Worm (Caenorhabditis elegans) whole organism, L4 larva: ENCODE results near the gene del-10.
A peak's percentile ranks its signal among the peaks of the same experiment; 100 is the strongest.

Source experiments
- F10B5.3 ChIP-seq: sonication (generic microtip); optimal IDR thresholded peaks from 2 replicates; lab custom pipeline; 2016; ENCODE audit warnings: mild to moderate bottlenecking, missing genetic modification characterization, missing compliant biosample characterization
- F37D6.2 ChIP-seq: sonication (generic microtip); optimal IDR thresholded peaks from 2 replicates; lab custom pipeline; 2016; ENCODE audit warnings: mild to moderate bottlenecking, missing genetic modification characterization, missing compliant biosample characterization
- F49E8.2 ChIP-seq: sonication (generic microtip); optimal IDR thresholded peaks from 2 replicates; lab custom pipeline; 2016; ENCODE audit warnings: missing compliant biosample characterization, mild to moderate bottlenecking, missing genetic modification characterization, borderline replicate concordance
- R02D3.7 ChIP-seq: fragments of 150-350 bp; sonication (generic microtip); optimal IDR thresholded peaks from 3 replicates; lab custom pipeline; 2014; ENCODE audit warnings: missing biosample characterization, missing genetic modification characterization
- T26A8.4 ChIP-seq: fragments of 200-800 bp; sonication (Bioruptor generic); IDR thresholded peaks from 2 replicates; pipeline ENCODE4 v1.3.6; 2022; ENCODE audit warnings: missing genetic modification characterization, missing compliant biosample characterization
- Y48G9A.11 ChIP-seq: fragments of 200-800 bp; sonication (Bioruptor generic); IDR thresholded peaks from 2 replicates; pipeline ENCODE4 v1.3.6; 2022; ENCODE audit warnings: missing genetic modification reagents, missing genetic modification characterization, missing compliant biosample characterization
- ama-1 ChIP-seq: fragments of 150-350 bp; optimal IDR thresholded peaks from 2 replicates; lab custom pipeline; 2014; ENCODE audit warnings: inconsistent platforms, mixed read lengths
- ceh-32 ChIP-seq: sonication (generic microtip); optimal IDR thresholded peaks from 2 replicates; lab custom pipeline; 2016; ENCODE audit warnings: mild to moderate bottlenecking, missing genetic modification characterization, missing compliant biosample characterization; ENCODE audit not compliant: poor library complexity
- cey-2 ChIP-seq: sonication (generic microtip); optimal IDR thresholded peaks from 3 replicates; lab custom pipeline; 2017; ENCODE audit warnings: missing genetic modification characterization, mild to moderate bottlenecking, missing compliant biosample characterization, antibody characterized with exemption, borderline replicate concordance; ENCODE audit not compliant: insufficient read depth
- ctbp-1 ChIP-seq: fragments of 200-800 bp; sonication (Bioruptor generic); IDR thresholded peaks from 2 replicates; pipeline ENCODE4 v1.3.6; 2022; ENCODE audit warnings: missing genetic modification reagents, missing genetic modification characterization, missing compliant biosample characterization
- dmd-6 ChIP-seq: fragments of 200-800 bp; sonication (Bioruptor generic); IDR thresholded peaks from 2 replicates; pipeline ENCODE4 v1.3.6; 2022; ENCODE audit warnings: missing genetic modification reagents, missing genetic modification characterization, missing compliant biosample characterization
- egl-27 ChIP-seq: sonication (generic microtip); optimal IDR thresholded peaks from 3 replicates; lab custom pipeline; 2017; ENCODE audit warnings: missing biosample characterization, missing genetic modification reagents, missing genetic modification characterization
- fkh-10 ChIP-seq: fragments of 150-350 bp; optimal IDR thresholded peaks from 2 replicates; lab custom pipeline; 2014; ENCODE audit warnings: missing biosample characterization, missing genetic modification reagents, missing genetic modification characterization
- fos-1 ChIP-seq: fragments of 150-350 bp; optimal IDR thresholded peaks from 2 replicates; lab custom pipeline; 2014; ENCODE audit warnings: missing biosample characterization, missing genetic modification characterization
- lin-39 ChIP-seq: fragments of 150-350 bp; optimal IDR thresholded peaks from 2 replicates; lab custom pipeline; 2014; ENCODE audit warnings: missing biosample characterization, missing genetic modification reagents, missing genetic modification characterization
- lsy-2 ChIP-seq, 2 experiments: fragments of 150-350 bp in 1 of 2; sonication (generic microtip) in 1 of 2; optimal IDR thresholded peaks; 2 replicates each; lab custom pipeline; 2014 to 2017; ENCODE audit warnings: missing biosample characterization in 2 of 2, missing genetic modification characterization in 2 of 2
- mes-2 ChIP-seq: sonication (generic microtip); optimal IDR thresholded peaks from 2 replicates; lab custom pipeline; 2016; ENCODE audit warnings: missing genotype, mild to moderate bottlenecking, missing genetic modification characterization, missing compliant biosample characterization; ENCODE audit not compliant: poor library complexity, severe bottlenecking
- nhr-10 ChIP-seq: fragments of 150-350 bp; optimal IDR thresholded peaks from 2 replicates; lab custom pipeline; 2014; ENCODE audit warnings: missing biosample characterization, missing genetic modification characterization
- nhr-102 ChIP-seq: sonication (generic microtip); optimal IDR thresholded peaks from 2 replicates; lab custom pipeline; 2016; ENCODE audit warnings: mild to moderate bottlenecking, missing genetic modification characterization, moderate library complexity, missing compliant biosample characterization
- nhr-25 ChIP-seq: sonication (generic microtip); optimal IDR thresholded peaks from 2 replicates; lab custom pipeline; 2017; ENCODE audit warnings: missing genetic modification characterization, mild to moderate bottlenecking, missing compliant biosample characterization, antibody characterized with exemption, moderate library complexity, borderline replicate concordance; ENCODE audit not compliant: insufficient read depth
- nhr-28 ChIP-seq: fragments of 150-350 bp; optimal IDR thresholded peaks from 2 replicates; lab custom pipeline; 2014; ENCODE audit warnings: missing biosample characterization, missing genetic modification characterization
- nhr-41 ChIP-seq: fragments of 200-800 bp; sonication (Bioruptor generic); IDR thresholded peaks from 2 replicates; pipeline ENCODE4 v1.3.6; 2022; ENCODE audit warnings: missing genetic modification reagents, missing genetic modification characterization, missing compliant biosample characterization
- nhr-6 ChIP-seq: fragments of 150-350 bp; optimal IDR thresholded peaks from 2 replicates; lab custom pipeline; 2014; ENCODE audit warnings: missing biosample characterization, missing genetic modification characterization
- pha-4 ChIP-seq, 2 experiments: fragments of 150-350 bp in 1 of 2; fragments of 200-800 bp in 1 of 2; sonication (Bioruptor generic) in 1 of 2; IDR thresholded peaks in 1 of 2; optimal IDR thresholded peaks in 1 of 2; 2 replicates each; pipeline versions ENCODE4 v1.3.6 to Lab custom; 2014 to 2022; ENCODE audit warnings: missing genetic modification characterization in 2 of 2, missing genetic modification reagents in 2 of 2, missing biosample characterization in 1 of 2, missing compliant biosample characterization in 1 of 2
- saeg-2 ChIP-seq: fragments of 200-800 bp; sonication (Bioruptor generic); IDR thresholded peaks from 2 replicates; pipeline ENCODE4 v1.3.6; 2022; ENCODE audit warnings: missing genetic modification reagents, missing genetic modification characterization, missing compliant biosample characterization
- set-16 ChIP-seq: fragments of 200-800 bp; sonication (Bioruptor generic); IDR thresholded peaks from 2 replicates; pipeline ENCODE4 v1.3.6; 2022; ENCODE audit warnings: missing genetic modification reagents, missing genetic modification characterization, missing compliant biosample characterization
- tra-1 ChIP-seq: fragments of 200-800 bp; sonication (Bioruptor generic); IDR thresholded peaks from 2 replicates; pipeline ENCODE4 v1.3.6; 2022; ENCODE audit warnings: missing genetic modification reagents, missing genetic modification characterization, missing compliant biosample characterization
- unc-130 ChIP-seq: sonication (generic microtip); optimal IDR thresholded peaks from 2 replicates; lab custom pipeline; 2016; ENCODE audit warnings: missing genetic modification reagents, missing genetic modification characterization, missing compliant biosample characterization
- unc-39 ChIP-seq: sonication (generic microtip); optimal IDR thresholded peaks from 2 replicates; lab custom pipeline; 2017; ENCODE audit warnings: missing biosample characterization, missing genetic modification characterization
- unc-62 ChIP-seq, 3 experiments: fragments of 150-350 bp in 1 of 3; sonication (generic microtip); optimal IDR thresholded peaks in 2 of 3; peaks in 1 of 3; 1 replicate in 1 of 3; 2 replicates in 2 of 3; lab custom pipeline; 2014 to 2017; ENCODE audit warnings: missing biosample characterization in 3 of 3, missing genetic modification characterization in 3 of 3, missing genetic modification reagents in 3 of 3, missing genotype in 1 of 3
- zfp-3 ChIP-seq: fragments of 200-800 bp; sonication (Bioruptor generic); conservative IDR thresholded peaks from 2 replicates; pipeline ENCODE4 v1.3.6; 2022; ENCODE audit warnings: missing genetic modification reagents, missing genetic modification characterization, missing compliant biosample characterization
- ztf-11 ChIP-seq: fragments of 150-350 bp; optimal IDR thresholded peaks from 2 replicates; lab custom pipeline; 2014; ENCODE audit warnings: missing biosample characterization, missing genetic modification characterization
- ztf-7 ChIP-seq: fragments of 150-350 bp; optimal IDR thresholded peaks from 2 replicates; lab custom pipeline; 2014; ENCODE audit warnings: missing biosample characterization, missing genetic modification characterization

The del-10 gene

DNA sequence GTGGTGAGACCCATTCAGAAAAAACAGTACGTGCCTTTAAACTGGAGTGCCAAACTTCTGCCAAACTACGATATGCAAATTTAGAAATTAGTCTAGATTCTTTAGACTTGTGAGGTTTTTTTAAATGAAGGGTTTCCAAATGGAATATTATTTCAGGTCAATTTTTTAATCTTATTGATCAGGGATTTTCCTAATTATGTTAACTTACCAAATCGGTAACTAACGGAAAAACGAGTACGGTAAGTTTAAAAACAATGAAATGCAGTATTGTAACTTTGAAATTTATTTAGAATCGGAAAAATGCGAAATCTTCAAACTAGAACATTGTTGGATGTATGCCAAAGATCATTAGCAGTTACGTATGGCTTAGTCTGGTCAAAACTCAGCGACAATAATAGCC lies 34.4 kb upstream of the del-10 start, which contains the start of gene C56E6.7:
TSS of gene C56E6.7 (plus strand) at position 301 of the 400 bp plus-strand sequence.
- TF ChIP-seq tra-1 (GFP tag; lab: Robert Waterston, UW), result no peak
- TF ChIP-seq egl-27 (tag; lab: Kevin White, UChicago), result no peak
- no peak for TF ChIP-seq ztf-7 (tag; lab: Kevin White, UChicago)
- no peak for TF ChIP-seq Y48G9A.11 (GFP tag; lab: Robert Waterston, UW)
- TF ChIP-seq pha-4 (GFP tag; IDR thresholded peaks at IDR 0.05; lab: Robert Waterston, UW), result no peak
- TF ChIP-seq pha-4 (tag; optimal IDR thresholded peaks at IDR 0.05; lab: Kevin White, UChicago), result no peak
- no peak for TF ChIP-seq ceh-32

DNA sequence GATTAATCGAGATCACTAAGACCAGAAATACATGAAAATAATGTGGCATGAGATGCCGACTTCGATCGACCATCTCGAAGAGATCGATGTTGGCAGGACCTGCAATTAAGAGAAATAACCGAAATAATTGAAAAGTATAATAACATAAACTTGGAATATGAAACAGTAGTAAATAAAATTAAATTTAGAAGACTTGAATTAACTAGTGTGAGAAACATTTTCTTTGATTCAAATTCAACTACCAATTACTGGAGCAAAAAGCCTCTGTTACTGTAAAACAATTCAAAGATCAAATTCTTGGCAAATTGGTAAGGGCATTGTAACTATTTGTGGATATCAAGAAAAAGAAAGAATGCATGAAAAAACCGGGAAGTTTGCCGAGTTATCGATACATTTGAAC lies 32.0 kb upstream of the del-10 start, which contains the start of gene R05G9R.1:
TSS of gene R05G9R.1 (minus strand) at position 101 of the 400 bp plus-strand sequence.
- TF ChIP-seq nhr-28 (no peak), nhr-41 (GFP tag; lab: Robert Waterston, UW) (no peak), R02D3.7 (no peak), lin-39 (tag; lab: Kevin White, UChicago) (no peak), F37D6.2 (tag; lab: Kevin White, UChicago) (no peak), ctbp-1 (no peak)

DNA sequence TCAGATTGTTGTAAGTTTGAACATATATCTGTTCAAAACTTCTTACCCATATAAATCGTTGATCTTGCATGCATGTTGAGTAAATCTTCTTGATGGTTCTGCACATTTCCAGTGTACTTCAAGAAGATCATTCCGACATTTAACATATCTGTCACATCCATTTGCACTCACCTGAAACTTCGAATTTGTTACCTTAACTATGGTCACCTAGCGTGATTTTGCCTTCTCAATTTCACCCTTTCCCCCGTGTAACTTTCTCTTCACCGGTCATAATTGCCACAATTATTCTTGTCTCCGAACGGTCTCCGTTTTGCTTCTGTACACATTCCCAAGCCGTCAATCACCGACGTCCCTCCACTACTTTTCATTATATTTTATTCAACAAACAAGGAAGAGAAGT lies 31.4 kb upstream of the del-10 start:
- TF ChIP-seq ama-1 (lab: Kevin White, UChicago) (no peak), unc-62 (GFP tag; optimal IDR thresholded peaks at IDR 0.05 in 1 of 2; lab: Kevin White, UChicago) (peak in 1 of 2 experiments; percentile 94), unc-62 (tag; optimal IDR thresholded peaks at IDR 0.05; lab: Kevin White, UChicago) (no peak)

DNA sequence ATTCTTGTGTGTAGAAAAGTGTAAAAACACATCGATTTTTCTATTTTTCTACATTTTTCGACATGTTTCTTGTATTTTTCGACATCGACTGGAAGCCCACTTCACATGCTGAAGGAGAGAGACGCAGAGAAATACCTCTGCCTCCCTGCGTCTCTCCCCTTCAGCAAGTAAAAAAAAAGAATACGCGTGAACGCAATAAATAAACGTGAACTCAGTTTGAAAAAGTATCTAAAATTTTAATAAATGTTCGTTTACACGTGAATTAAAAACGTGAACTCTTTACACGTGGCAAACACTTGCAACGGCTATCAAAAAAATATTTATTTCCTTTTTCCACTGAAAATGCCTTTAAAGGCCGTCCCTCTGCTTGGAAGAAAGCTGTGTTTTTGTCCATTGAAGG lies 20.9 kb upstream of the del-10 start, which contains the start of gene R05G9.1:
TSS of gene R05G9.1 (plus strand) at position 343 of the 400 bp plus-strand sequence.
- TF ChIP-seq cey-2 (tag; lab: Kevin White, UChicago) (no peak), F10B5.3 (tag; lab: Kevin White, UChicago) (no peak), nhr-25 (no peak), saeg-2 (no peak), unc-130 (GFP tag; lab: Kevin White, UChicago) (no peak)
- TF ChIP-seq, all 104 proteins: peak for 0

DNA sequence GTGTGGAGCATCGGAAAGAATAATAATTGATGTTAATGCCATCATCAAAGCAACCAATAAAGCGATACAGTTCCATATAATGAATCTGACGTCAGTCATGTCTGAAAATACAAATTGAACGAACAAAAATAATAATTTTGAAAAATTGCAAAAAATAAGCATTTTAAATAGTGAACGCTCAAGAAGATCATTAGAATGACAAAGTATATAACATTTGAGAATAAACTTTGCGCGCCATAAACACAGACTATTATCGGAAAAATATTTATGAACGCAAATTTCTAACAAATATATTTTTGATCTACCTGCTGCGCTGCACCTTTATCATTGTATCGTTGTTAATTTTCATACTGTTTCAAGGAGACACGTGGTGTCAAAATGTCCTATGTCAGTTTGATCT lies 19.5 kb upstream of the del-10 start, which contains the start of gene R05G9.3:
TSS of gene R05G9.3 (minus strand) at position 101 of the 400 bp plus-strand sequence.
- TF ChIP-seq tra-1 (GFP tag; lab: Robert Waterston, UW), result no peak
- TF ChIP-seq ztf-11 (tag; lab: Kevin White, UChicago), result no peak
- TF ChIP-seq, all 104 proteins: peak for 0

DNA sequence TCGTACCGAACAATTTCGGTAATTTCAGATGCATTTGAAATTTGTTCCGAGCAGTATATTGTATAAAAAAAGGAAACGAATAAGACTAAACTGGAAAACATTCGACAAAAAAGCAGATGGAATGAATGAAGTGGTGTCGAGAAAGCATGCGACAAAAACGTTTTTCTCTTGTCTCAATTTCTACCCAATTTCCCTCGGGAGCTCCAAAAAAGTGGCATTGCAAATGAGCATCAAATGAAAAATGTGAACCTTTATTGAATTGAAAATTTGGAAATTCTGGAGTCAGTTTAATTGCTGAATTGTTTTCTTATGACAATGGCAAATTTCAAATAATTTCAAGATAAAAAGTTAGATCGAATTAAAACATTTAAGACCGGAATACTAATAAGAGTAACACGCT lies 18.2 kb upstream of the del-10 start, which contains the start of gene R05G9.5:
TSS of gene R05G9.5 (minus strand) at position 101 of the 400 bp plus-strand sequence.
- no peak for TF ChIP-seq unc-39 (tag; lab: Kevin White, UChicago)
- TF ChIP-seq dmd-6 (GFP tag; lab: Robert Waterston, UW), result no peak
- TF ChIP-seq, all 104 proteins: peak for 0

DNA sequence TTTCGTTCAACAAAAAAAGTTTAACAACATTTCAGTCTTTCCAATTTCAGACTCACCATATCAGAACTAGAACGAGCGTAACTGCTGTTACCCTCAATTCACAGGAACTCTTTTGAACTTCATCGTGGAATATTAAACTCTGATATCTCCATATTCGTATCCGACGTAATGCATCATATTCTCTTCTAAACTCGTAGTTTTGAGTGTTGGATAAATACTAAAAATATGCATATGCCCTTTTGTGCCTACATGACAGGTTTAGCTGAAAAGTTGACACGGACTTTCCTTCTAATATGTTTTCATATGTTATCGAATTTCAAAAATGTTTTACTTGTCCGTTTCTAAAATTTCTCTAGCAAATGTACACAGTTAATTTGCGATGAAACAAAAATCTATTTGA lies 17.1 kb upstream of the del-10 start, which contains the start of gene twk-49:
TSS of gene twk-49 (minus strand) at position 101 of the 400 bp plus-strand sequence.
- TF ChIP-seq unc-62 (GFP tag; optimal IDR thresholded peaks at IDR 0.05 in 1 of 2; lab: Kevin White, UChicago) (peak in 1 of 2 experiments; percentile 36), unc-62 (tag; optimal IDR thresholded peaks at IDR 0.05; lab: Kevin White, UChicago) (no peak), nhr-6 (tag; lab: Kevin White, UChicago) (no peak)
- TF ChIP-seq, all 104 proteins: peak for 1

DNA sequence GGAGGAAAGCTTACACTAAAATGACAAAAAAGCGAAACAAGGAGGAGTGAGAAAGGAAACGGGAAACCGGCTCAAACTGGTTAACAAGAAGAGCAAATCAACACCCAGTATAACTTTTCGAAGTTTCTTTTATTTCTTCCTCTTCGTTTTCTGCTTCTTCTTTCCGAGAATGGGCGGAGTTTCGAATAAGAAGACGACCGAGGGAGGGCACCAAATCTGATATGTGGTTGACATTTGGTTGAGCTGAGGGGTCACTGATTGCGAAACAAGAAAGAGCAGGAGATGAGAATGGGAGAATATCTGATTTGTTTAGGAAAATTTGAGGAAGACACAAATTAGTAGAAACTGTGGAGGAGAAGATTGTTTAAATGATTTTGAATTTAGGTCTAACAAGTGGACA lies 16.7 kb upstream of the del-10 start:
- TF ChIP-seq fos-1 (tag; lab: Kevin White, UChicago) (no peak), T26A8.4 (GFP tag; lab: Robert Waterston, UW) (no peak), F10B5.3 (tag; lab: Kevin White, UChicago) (no peak), nhr-41 (GFP tag; lab: Robert Waterston, UW) (no peak), F49E8.2 (tag; lab: Kevin White, UChicago) (no peak), fkh-10 (GFP tag; lab: Kevin White, UChicago) (no peak), zfp-3 (GFP tag; lab: Robert Waterston, UW) (no peak), lsy-2 (tag; optimal IDR thresholded peaks at IDR 0.05; lab: Kevin White, UChicago) (peak in 1 of 2 experiments; percentile 8), nhr-102 (tag; lab: Kevin White, UChicago) (no peak), mes-2 (tag; lab: Kevin White, UChicago) (no peak), nhr-10 (tag; lab: Kevin White, UChicago) (no peak), set-16 (GFP tag; lab: Robert Waterston, UW) (no peak), ctbp-1 (0 out of 2 replicates have a peak, but pooled peaks have one; percentile 33)
